Worm (Caenorhabditis elegans): ENCODE measurements around the gene Y41C4A.9.

DNA sequence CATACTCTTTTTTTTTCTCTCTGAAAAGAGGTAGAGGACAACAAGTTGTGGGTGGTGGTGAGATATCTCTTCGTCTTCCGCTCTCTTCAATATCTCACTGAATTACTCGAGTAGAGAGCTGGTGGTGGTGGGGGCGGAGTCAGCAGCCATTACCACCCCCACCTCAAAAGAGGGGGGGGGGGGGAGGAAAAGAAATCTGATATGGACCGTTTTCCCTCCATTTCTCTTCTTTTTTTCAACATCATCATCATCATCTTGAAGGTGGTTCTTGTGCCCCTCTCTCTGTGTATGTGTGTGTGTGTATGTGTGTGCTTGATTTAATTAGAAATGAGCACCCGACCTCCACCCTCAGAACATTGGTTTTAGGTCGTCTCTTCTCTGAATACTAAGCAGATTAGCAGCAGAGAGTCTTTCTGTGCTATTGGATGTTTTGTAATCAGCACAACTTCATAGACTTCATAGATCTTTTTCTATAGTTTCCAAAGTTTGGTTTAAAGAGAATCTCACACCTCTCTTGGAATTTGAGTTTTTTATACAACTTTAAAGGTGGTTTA is 36.9 kb downstream of the Y41C4A.9 start:
- TF ChIP-seq lin-13 (tag; optimal IDR thresholded peaks at IDR 0.05) (no peak), snpc-4 (tag; optimal IDR thresholded peaks at IDR 0.05) (no peak), ztf-11 (tag; optimal IDR thresholded peaks at IDR 0.05) (no peak), hlh-1 (tag; optimal IDR thresholded peaks at IDR 0.05) (no peak), ces-1 (GFP tag; optimal IDR thresholded peaks at IDR 0.05) (peak; percentile 98), blmp-1 (tag; optimal IDR thresholded peaks at IDR 0.05) (no peak), nhr-2 (tag; optimal IDR thresholded peaks at IDR 0.05) (no peak), elt-1 (tag; optimal IDR thresholded peaks at IDR 0.05; ENCODE audit: borderline replicate concordance, insufficient read depth) (no peak)
